Worm (Caenorhabditis elegans): ENCODE results near the gene ssu-1.
A peak's percentile ranks its signal among the peaks of the same experiment; 100 is the strongest.

ssu-1 gene

ce11 chrV:20135247-20135646 is 2.2 kb upstream of the ssu-1 start, which contains the start of gene Y113G7A.22:
Gene Y113G7A.22, minus strand, starts transcription at chrV:20135347.
- TF ChIP-seq pha-4 (GFP tag; IDR thresholded peaks at IDR 0.05) (no peak), pha-4 (tag; optimal IDR thresholded peaks at IDR 0.05) (no peak), duxl-1 (tag; optimal IDR thresholded peaks at IDR 0.05; ENCODE audit: poor library complexity) (no peak), hif-1 (tag; optimal IDR thresholded peaks at IDR 0.05) (no peak), aha-1 (tag) (peak; percentile 2), jun-1 (tag; optimal IDR thresholded peaks at IDR 0.05) (no peak), daf-16 (GFP tag; optimal IDR thresholded peaks at IDR 0.05) (no peak), daf-16 (tag; optimal IDR thresholded peaks at IDR 0.05) (no peak), snpc-4 (tag; optimal IDR thresholded peaks at IDR 0.05) (no peak), dmd-6 (GFP tag; IDR thresholded peaks at IDR 0.05) (no peak)

- TF ChIP-seq tra-1 (GFP tag; IDR thresholded peaks at IDR 0.05) (0 out of 2 replicates have a peak, but pooled peaks have one; percentile 26), set-16 (GFP tag; IDR thresholded peaks at IDR 0.05) (peak; percentile 71), F10B5.3 (tag; optimal IDR thresholded peaks at IDR 0.05) (no peak), ceh-44 (GFP tag; IDR thresholded peaks at IDR 0.05) (0 out of 2 replicates have a peak, but pooled peaks have one; percentile 37)
These were observed 1.7 kb upstream of the ssu-1 start for ce11 chrV:20134797-20135196.

- TF ChIP-seq zip-2 (tag; optimal IDR thresholded peaks at IDR 0.05): no peak
- TF ChIP-seq ceh-28 (tag; optimal IDR thresholded peaks at IDR 0.05): no peak
- no peak for TF ChIP-seq Y75B8A.6 (GFP tag; IDR thresholded peaks at IDR 0.05)
- TF ChIP-seq ZK337.2 (GFP tag; IDR thresholded peaks at IDR 0.05): no peak
- TF ChIP-seq mdl-1 (tag; optimal IDR thresholded peaks at IDR 0.05): no peak
- TF ChIP-seq Y5F2A.4 (GFP tag; optimal IDR thresholded peaks at IDR 0.05): no peak
- no peak for TF ChIP-seq daf-16 (GFP tag; optimal IDR thresholded peaks at IDR 0.05)
- no peak for TF ChIP-seq daf-16 (tag; optimal IDR thresholded peaks at IDR 0.05)
- peak; percentile 90 for TF ChIP-seq set-16 (GFP tag; IDR thresholded peaks at IDR 0.05)
- no peak for TF ChIP-seq nhr-102 (tag; optimal IDR thresholded peaks at IDR 0.05)
- 0 out of 2 replicates have a peak, but pooled peaks have one; percentile 64 for TF ChIP-seq F44E2.7 (GFP tag; IDR thresholded peaks at IDR 0.05)
- TF ChIP-seq lin-15B (tag; optimal IDR thresholded peaks at IDR 0.05): no peak
- no peak for TF ChIP-seq D1046.2 (GFP tag; IDR thresholded peaks at IDR 0.05)
- TF ChIP-seq daf-12 (tag; optimal IDR thresholded peaks at IDR 0.05): no peak
- TF ChIP-seq ceh-32 (tag; optimal IDR thresholded peaks at IDR 0.05; ENCODE audit: poor library complexity): no peak
- peak; percentile 45; the same call in 1 of the 2 replicates for TF ChIP-seq tra-1 (GFP tag; IDR thresholded peaks at IDR 0.05)
- TF ChIP-seq ztf-7 (tag; optimal IDR thresholded peaks at IDR 0.05): no peak
- TF ChIP-seq egl-43 (GFP tag; IDR thresholded peaks at IDR 0.05): 0 out of 2 replicates have a peak, but pooled peaks have one; percentile 10
- no peak for TF ChIP-seq ztf-11 (tag; optimal IDR thresholded peaks at IDR 0.05)
- TF ChIP-seq unc-130 (GFP tag; optimal IDR thresholded peaks at IDR 0.05): no peak
- TF ChIP-seq T20F7.1 (GFP tag; optimal IDR thresholded peaks at IDR 0.05): no peak
- TF ChIP-seq nhr-6 (tag; optimal IDR thresholded peaks at IDR 0.05): no peak
- no peak for TF ChIP-seq daf-8 (GFP tag; IDR thresholded peaks at IDR 0.05)
- no peak for TF ChIP-seq Y105C5A.15 (GFP tag; IDR thresholded peaks at IDR 0.05)
- no peak for TF ChIP-seq arid-1 (GFP tag; conservative IDR thresholded peaks at IDR 0.05)
- TF ChIP-seq ceh-44 (GFP tag; IDR thresholded peaks at IDR 0.05): no peak
- TF ChIP-seq madf-9 (GFP tag; conservative IDR thresholded peaks at IDR 0.05): no peak
- peak; percentile 40 for TF ChIP-seq aha-1 (tag)
- TF ChIP-seq F49E8.2 (tag; optimal IDR thresholded peaks at IDR 0.05; ENCODE audit: borderline replicate concordance): no peak
These were observed 5.5 kb downstream of the ssu-1 start for ce11 chrV:20127543-20127942.

ce11 chrV:20126637-20127036 is 6.4 kb downstream of the ssu-1 start:
- 0 out of 2 replicates have a peak, but pooled peaks have one; percentile 54 for TF ChIP-seq egl-43 (GFP tag; IDR thresholded peaks at IDR 0.05)
- TF ChIP-seq dpl-1 (GFP tag; optimal IDR thresholded peaks at IDR 0.05): no peak
- peak; percentile 87 for TF ChIP-seq set-16 (GFP tag; IDR thresholded peaks at IDR 0.05)
- no peak for TF ChIP-seq daf-12 (tag; optimal IDR thresholded peaks at IDR 0.05)

All from whole organism, L4 larva.